Fruit fly (Drosophila melanogaster): ENCODE data around the gene ND-ASHI.
A peak's percentile ranks its signal among the peaks of the same experiment; 100 is the strongest.

ND-ASHI gene

dm6 chrX:6706570-6707306 is 27.8 kb upstream of the ND-ASHI start (continued):
- TF ChIP-seq CG7786 (GFP tag; optimal IDR thresholded peaks at IDR 0.05), result no peak
- peak; percentile 39 for TF ChIP-seq kni (GFP tag; optimal IDR thresholded peaks at IDR 0.05)
- no peak for TF ChIP-seq trem (tag; optimal IDR thresholded peaks at IDR 0.05)
- peak; percentile 97 for TF ChIP-seq CG5180 (GFP tag; optimal IDR thresholded peaks at IDR 0.05)
- TF ChIP-seq chinmo (GFP tag; IDR thresholded peaks at IDR 0.05; ENCODE audit: partially characterized antibody), result 0 out of 4 replicates have a peak, but pooled peaks have one; percentile 49
- TF ChIP-seq CG9215 (GFP tag; IDR thresholded peaks at IDR 0.05), result no peak
- no peak for TF ChIP-seq Hey (tag; optimal IDR thresholded peaks at IDR 0.05)
- TF ChIP-seq CG8388 (GFP tag; optimal IDR thresholded peaks at IDR 0.05), result peak; percentile 83
- TF ChIP-seq klu (GFP tag; IDR thresholded peaks at IDR 0.05), result no peak
- no peak for TF ChIP-seq jumu (GFP tag; optimal IDR thresholded peaks at IDR 0.05)
- no peak for TF ChIP-seq CG10366 (GFP tag; IDR thresholded peaks at IDR 0.05)
- TF ChIP-seq wor (GFP tag; IDR thresholded peaks at IDR 0.05), result no peak
- no peak for TF ChIP-seq sc (optimal IDR thresholded peaks at IDR 0.05)
- no peak for TF ChIP-seq sc (GFP tag; optimal IDR thresholded peaks at IDR 0.05)
- no peak for TF ChIP-seq CG15269 (tag; optimal IDR thresholded peaks at IDR 0.05)
- TF ChIP-seq CG15514 (GFP tag; optimal IDR thresholded peaks at IDR 0.05), result peak; percentile 24
- TF ChIP-seq CG2116 (GFP tag; optimal IDR thresholded peaks at IDR 0.05), result no peak
- 0 out of 2 replicates have a peak, but pooled peaks have one; percentile 12 for TF ChIP-seq NFAT (GFP tag; IDR thresholded peaks at IDR 0.05)
- TF ChIP-seq knrl (GFP tag; IDR thresholded peaks at IDR 0.05; ENCODE audit: partially characterized antibody), result no peak
- TF ChIP-seq Dp (GFP tag; optimal IDR thresholded peaks at IDR 0.05), result no peak
- TF ChIP-seq slou (GFP tag; optimal IDR thresholded peaks at IDR 0.05), result no peak
- TF ChIP-seq CG2199 (GFP tag; IDR thresholded peaks at IDR 0.05), result peak; percentile 44; the same call in 1 of the 3 replicates
- no peak for TF ChIP-seq CG6272 (GFP tag; IDR thresholded peaks at IDR 0.05)
- no peak for TF ChIP-seq CG4707 (GFP tag; optimal IDR thresholded peaks at IDR 0.05)
- TF ChIP-seq phol (tag; optimal IDR thresholded peaks at IDR 0.05), result no peak
- no peak for TF ChIP-seq D19A (tag; optimal IDR thresholded peaks at IDR 0.05)
- TF ChIP-seq tgo (GFP tag; IDR thresholded peaks at IDR 0.05), result no peak
- TF ChIP-seq Poxn (GFP tag; IDR thresholded peaks at IDR 0.05), result no peak
- TF ChIP-seq trh (GFP tag; optimal IDR thresholded peaks at IDR 0.05), result no peak
- no peak for TF ChIP-seq corto (GFP tag; optimal IDR thresholded peaks at IDR 0.05)
- peak; percentile 89 for TF ChIP-seq Deaf1 (tag; optimal IDR thresholded peaks at IDR 0.05)
- no peak for TF ChIP-seq CG11560 (tag; IDR thresholded peaks at IDR 0.05)
- TF ChIP-seq CG1529 (GFP tag; optimal IDR thresholded peaks at IDR 0.05), result no peak
- TF ChIP-seq CG6813 (GFP tag; optimal IDR thresholded peaks at IDR 0.05), result no peak
- no peak for TF ChIP-seq Gsc (GFP tag; IDR thresholded peaks at IDR 0.05)
- no peak for TF ChIP-seq az2 (GFP tag; optimal IDR thresholded peaks at IDR 0.05)
- no peak for TF ChIP-seq pum (GFP tag; optimal IDR thresholded peaks at IDR 0.05)
- TF ChIP-seq CG7372 (GFP tag; IDR thresholded peaks at IDR 0.05), result no peak
- TF ChIP-seq CG12104 (GFP tag; optimal IDR thresholded peaks at IDR 0.05), result no peak
- TF ChIP-seq CG12769 (tag; optimal IDR thresholded peaks at IDR 0.05), result peak; percentile 91
- TF ChIP-seq Gug (GFP tag; IDR thresholded peaks at IDR 0.05), result no peak
- TF ChIP-seq Jarid2 (GFP tag; optimal IDR thresholded peaks at IDR 0.05), result no peak
- TF ChIP-seq cwo (GFP tag; optimal IDR thresholded peaks at IDR 0.05), result no peak
- no peak for TF ChIP-seq CG9932 (GFP tag; IDR thresholded peaks at IDR 0.05)
- TF ChIP-seq Hmr (GFP tag; optimal IDR thresholded peaks at IDR 0.05), result peak; percentile 27
- TF ChIP-seq tap (tag; optimal IDR thresholded peaks at IDR 0.05), result no peak
- no peak for TF ChIP-seq CG11504 (tag; optimal IDR thresholded peaks at IDR 0.05)
- no peak for TF ChIP-seq CG8290 (GFP tag; optimal IDR thresholded peaks at IDR 0.05)
- TF ChIP-seq CG8290 (tag; optimal IDR thresholded peaks at IDR 0.05), result peak in 1 of 2 experiments; percentile 32
- TF ChIP-seq CG10654 (GFP tag; optimal IDR thresholded peaks at IDR 0.05), result no peak

All from whole organism, embryonic.